Fruit fly (Drosophila melanogaster) whole organism, pupa: ENCODE results near the gene CG31626.

Experiments
- CG12605 ChIP-seq: fragments of 200-800 bp; sonication (Bioruptor generic); IDR thresholded peaks from 2 replicates; pipeline ENCODE4 v1.3.6; 2022; ENCODE audit warnings: missing biosample characterization, missing genetic modification characterization
- CG14655 ChIP-seq: fragments of 200-800 bp; sonication (Bioruptor generic); optimal IDR thresholded peaks from 3 replicates; lab custom pipeline; 2017; ENCODE audit warnings: mild to moderate bottlenecking, missing biosample characterization, missing genetic modification reagents, missing genetic modification characterization
- CG15710 ChIP-seq: fragments of 200-800 bp; sonication (Bioruptor generic); optimal IDR thresholded peaks from 2 replicates; lab custom pipeline; 2018; ENCODE audit warnings: missing biosample characterization, mild to moderate bottlenecking, missing genetic modification characterization, moderate library complexity
- CG17806 ChIP-seq: fragments of 200-800 bp; sonication (Bioruptor generic); optimal IDR thresholded peaks from 2 replicates; lab custom pipeline; 2018; ENCODE audit warnings: missing biosample characterization, mild to moderate bottlenecking, missing genetic modification characterization, moderate library complexity
- CG4496 ChIP-seq: fragments of 200-800 bp; sonication (Bioruptor generic); IDR thresholded peaks from 3 replicates; pipeline ENCODE4 v1.3.6; 2022; ENCODE audit warnings: missing biosample characterization, missing genetic modification characterization
- CG8159 ChIP-seq: fragments of 200-800 bp; sonication (Bioruptor generic); optimal IDR thresholded peaks from 3 replicates; lab custom pipeline; 2018; ENCODE audit warnings: missing biosample characterization, mild to moderate bottlenecking, missing genetic modification characterization, moderate library complexity
- CG8301 ChIP-seq: fragments of 200-800 bp; sonication (Bioruptor generic); optimal IDR thresholded peaks from 2 replicates; lab custom pipeline; 2018; ENCODE audit warnings: missing biosample characterization, mild to moderate bottlenecking, missing genetic modification characterization
- EcR ChIP-seq: fragments of 200-800 bp; sonication (Bioruptor generic); optimal IDR thresholded peaks from 3 replicates; lab custom pipeline; 2019; ENCODE audit warnings: missing biosample characterization, missing genetic modification characterization, mild to moderate bottlenecking, moderate library complexity, missing genetic modification reagents
- Ets98B ChIP-seq: fragments of 200-800 bp; sonication (Bioruptor generic); IDR thresholded peaks from 2 replicates; pipeline ENCODE4 v1.3.6; 2022; ENCODE audit warnings: missing biosample characterization, missing genetic modification characterization
- Pif1A ChIP-seq: fragments of 200-800 bp; sonication (Bioruptor generic); optimal IDR thresholded peaks from 3 replicates; lab custom pipeline; 2016; ENCODE audit warnings: missing biosample characterization, missing genetic modification characterization
- Snoo ChIP-seq: fragments of 200-800 bp; sonication (Bioruptor generic); optimal IDR thresholded peaks from 3 replicates; lab custom pipeline; 2017; ENCODE audit warnings: missing biosample characterization, mild to moderate bottlenecking, missing genetic modification characterization, inconsistent platforms
- fd96Ca ChIP-seq: fragments of 200-800 bp; sonication (Bioruptor generic); IDR thresholded peaks from 3 replicates; pipeline ENCODE4 v1.3.6; 2022; ENCODE audit warnings: missing biosample characterization, missing genetic modification characterization
- gl ChIP-seq: fragments of 200-800 bp; sonication (Bioruptor generic); optimal IDR thresholded peaks from 2 replicates; lab custom pipeline; 2018; ENCODE audit warnings: missing biosample characterization, mild to moderate bottlenecking, missing genetic modification characterization

- no peak for TF ChIP-seq gl (tag; lab: Kevin White, UChicago)
- 0 out of 3 replicates have a peak, but pooled peaks have one; percentile 48 for TF ChIP-seq CG4496 (GFP tag; lab: Robert Waterston, UW)
- peak; percentile 47 for TF ChIP-seq EcR (GFP tag; lab: Kevin White, UChicago)
- TF ChIP-seq Snoo (tag; lab: Kevin White, UChicago) = no peak
- 0 out of 2 replicates have a peak, but pooled peaks have one; percentile 5 for TF ChIP-seq Ets98B
- 0 out of 2 replicates have a peak, but pooled peaks have one; percentile 17 for TF ChIP-seq CG12605
- TF ChIP-seq CG8159 (tag; lab: Kevin White, UChicago) = no peak
- peak; percentile 7 for TF ChIP-seq Pif1A (GFP tag; lab: Kevin White, UChicago)
- no peak for TF ChIP-seq CG15710 (tag; lab: Kevin White, UChicago)
- TF ChIP-seq CG8301 (tag; lab: Kevin White, UChicago) = no peak
- TF ChIP-seq CG14655 (GFP tag; lab: Kevin White, UChicago) = no peak
- TF ChIP-seq CG17806 (tag; lab: Kevin White, UChicago) = no peak
- no peak for TF ChIP-seq fd96Ca (GFP tag; lab: Robert Waterston, UW)
Measured at dm6 chr2L:21245093-21245736, 8.7 kb upstream of the CG31626 start.
